Worm (Caenorhabditis elegans): ENCODE data around the gene cnt-2.

The cnt-2 gene

DNA sequence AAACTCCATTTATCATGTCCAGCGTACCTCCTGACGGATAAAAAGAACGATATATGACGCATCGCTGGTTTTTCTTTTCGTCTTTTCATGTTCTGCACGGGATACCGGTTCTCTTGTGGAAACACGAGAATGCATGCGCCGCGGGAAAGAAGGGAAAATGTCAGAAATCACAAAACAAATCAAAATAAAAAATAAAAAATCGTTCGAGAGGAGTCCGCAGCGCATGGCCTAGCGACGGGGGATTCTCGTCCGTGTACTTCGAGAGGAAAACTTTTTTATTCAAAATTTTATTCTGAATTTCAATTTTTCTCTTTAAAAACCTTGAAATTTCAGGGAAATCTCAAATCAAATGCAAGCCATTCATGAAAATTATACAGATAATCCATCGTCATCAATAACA, 33.6 kb upstream of the cnt-2 start, which contains the start of the genes lron-10 and hpr-9 (continued):
- TF ChIP-seq pqm-1 (tag; optimal IDR thresholded peaks at IDR 0.05), result no peak
- no peak for TF ChIP-seq K02D7.2 (tag; optimal IDR thresholded peaks at IDR 0.05)
- TF ChIP-seq eyg-1 (tag; optimal IDR thresholded peaks at IDR 0.05), result no peak
- no peak for TF ChIP-seq C38D4.7 (GFP tag; optimal IDR thresholded peaks at IDR 0.05)
- peak; percentile 82 for TF ChIP-seq ets-4 (tag; optimal IDR thresholded peaks at IDR 0.05)
- TF ChIP-seq elt-2 (tag; optimal IDR thresholded peaks at IDR 0.05), result peak; percentile 23
- no peak for TF ChIP-seq ceh-18 (tag; optimal IDR thresholded peaks at IDR 0.05)
- TF ChIP-seq hlh-8 (tag; optimal IDR thresholded peaks at IDR 0.05), result peak; percentile 10
- TF ChIP-seq ceh-22 (tag; optimal IDR thresholded peaks at IDR 0.05), result no peak
- no peak for TF ChIP-seq ceh-48 (tag; optimal IDR thresholded peaks at IDR 0.05)
- no peak for TF ChIP-seq unc-86 (tag; optimal IDR thresholded peaks at IDR 0.05)
- no peak for TF ChIP-seq pax-1 (tag; optimal IDR thresholded peaks at IDR 0.05)
- TF ChIP-seq sox-2 (GFP tag; IDR thresholded peaks at IDR 0.05), result no peak
- peak; percentile 8 for TF ChIP-seq dve-1 (tag; optimal IDR thresholded peaks at IDR 0.05)
- TF ChIP-seq unc-3 (GFP tag; conservative IDR thresholded peaks at IDR 0.05), result no peak
- peak; percentile 34 for TF ChIP-seq unc-3 (tag; optimal IDR thresholded peaks at IDR 0.05)

ce11 chrIII:10624564-10624963, 30.3 kb upstream of the cnt-2 start:
- peak; percentile 65 for TF ChIP-seq pat-9 (tag; optimal IDR thresholded peaks at IDR 0.05)
- TF ChIP-seq sox-4 (tag; optimal IDR thresholded peaks at IDR 0.05), result peak; percentile 65
- no peak for TF ChIP-seq ahr-1 (tag; optimal IDR thresholded peaks at IDR 0.05)
- peak; percentile 58 for TF ChIP-seq fax-1 (tag; optimal IDR thresholded peaks at IDR 0.05)
- TF ChIP-seq C38D4.7 (GFP tag; optimal IDR thresholded peaks at IDR 0.05), result peak; percentile 67
- TF ChIP-seq rnt-1 (tag; optimal IDR thresholded peaks at IDR 0.05), result peak; percentile 44
- peak; percentile 30 for TF ChIP-seq Y22D7AL.16 (tag; optimal IDR thresholded peaks at IDR 0.05)
- peak; percentile 31 for TF ChIP-seq eyg-1 (tag; optimal IDR thresholded peaks at IDR 0.05)
- peak; percentile 29 for TF ChIP-seq ceh-9 (tag; optimal IDR thresholded peaks at IDR 0.05)
- TF ChIP-seq mec-3 (tag; optimal IDR thresholded peaks at IDR 0.05; ENCODE audit: borderline replicate concordance), result no peak
- TF ChIP-seq F13H6.1 (tag; optimal IDR thresholded peaks at IDR 0.05), result no peak
- peak; percentile 50 for TF ChIP-seq ttx-3 (tag; optimal IDR thresholded peaks at IDR 0.05)
- TF ChIP-seq hlh-30 (tag; optimal IDR thresholded peaks at IDR 0.05; ENCODE audit: insufficient read depth), result peak; percentile 40
- no peak for TF ChIP-seq pha-4 (tag; optimal IDR thresholded peaks at IDR 0.05)
- TF ChIP-seq lim-6 (tag; optimal IDR thresholded peaks at IDR 0.05), result no peak
- peak; percentile 75 for TF ChIP-seq hlh-6 (tag; optimal IDR thresholded peaks at IDR 0.05)
- TF ChIP-seq syd-9 (tag; optimal IDR thresholded peaks at IDR 0.05), result peak; percentile 48
- peak; percentile 27 for TF ChIP-seq sdc-2 (tag; optimal IDR thresholded peaks at IDR 0.05)
- peak; percentile 36 for TF ChIP-seq ceh-2 (tag; optimal IDR thresholded peaks at IDR 0.05)
- peak; percentile 22 for TF ChIP-seq npax-4 (tag; optimal IDR thresholded peaks at IDR 0.05)
- TF ChIP-seq nhr-232 (tag; optimal IDR thresholded peaks at IDR 0.05), result peak; percentile 80
- TF ChIP-seq C08G9.2 (tag; optimal IDR thresholded peaks at IDR 0.05), result peak; percentile 66
- TF ChIP-seq pag-3 (tag; optimal IDR thresholded peaks at IDR 0.05; ENCODE audit: borderline replicate concordance), result no peak
- no peak for TF ChIP-seq elt-4 (tag; optimal IDR thresholded peaks at IDR 0.05)
- peak; percentile 66 for TF ChIP-seq ceh-48 (tag; optimal IDR thresholded peaks at IDR 0.05)
- no peak for TF ChIP-seq pros-1 (tag; optimal IDR thresholded peaks at IDR 0.05)
- peak; percentile 26 for TF ChIP-seq nfya-1 (tag; optimal IDR thresholded peaks at IDR 0.05)
- peak; percentile 36 for TF ChIP-seq T23F11.4 (GFP tag; optimal IDR thresholded peaks at IDR 0.05)
- TF ChIP-seq che-1 (tag; optimal IDR thresholded peaks at IDR 0.05), result peak; percentile 80
- no peak for TF ChIP-seq ceh-14 (tag; optimal IDR thresholded peaks at IDR 0.05)
- TF ChIP-seq sox-2 (GFP tag; IDR thresholded peaks at IDR 0.05), result peak; percentile 77
- TF ChIP-seq dmd-4 (tag; optimal IDR thresholded peaks at IDR 0.05; ENCODE audit: borderline replicate concordance), result no peak
- TF ChIP-seq ceh-19 (GFP tag; optimal IDR thresholded peaks at IDR 0.05), result peak; percentile 68
- TF ChIP-seq ceh-6 (GFP tag; optimal IDR thresholded peaks at IDR 0.05), result peak; percentile 76
- TF ChIP-seq ama-1 (optimal IDR thresholded peaks at IDR 0.05), result no peak
- peak; percentile 43 for TF ChIP-seq gmeb-2 (tag; optimal IDR thresholded peaks at IDR 0.05)
- TF ChIP-seq ceh-22 (tag; optimal IDR thresholded peaks at IDR 0.05), result no peak
- peak; percentile 55 for TF ChIP-seq hlh-13 (GFP tag; optimal IDR thresholded peaks at IDR 0.05)
- TF ChIP-seq tbx-7 (tag; optimal IDR thresholded peaks at IDR 0.05), result no peak
- TF ChIP-seq odd-2 (tag; optimal IDR thresholded peaks at IDR 0.05), result peak; percentile 39
- TF ChIP-seq unc-86 (tag; optimal IDR thresholded peaks at IDR 0.05), result peak; percentile 70
